Fruit fly (Drosophila melanogaster): ENCODE data around the gene CG7362.

DNA sequence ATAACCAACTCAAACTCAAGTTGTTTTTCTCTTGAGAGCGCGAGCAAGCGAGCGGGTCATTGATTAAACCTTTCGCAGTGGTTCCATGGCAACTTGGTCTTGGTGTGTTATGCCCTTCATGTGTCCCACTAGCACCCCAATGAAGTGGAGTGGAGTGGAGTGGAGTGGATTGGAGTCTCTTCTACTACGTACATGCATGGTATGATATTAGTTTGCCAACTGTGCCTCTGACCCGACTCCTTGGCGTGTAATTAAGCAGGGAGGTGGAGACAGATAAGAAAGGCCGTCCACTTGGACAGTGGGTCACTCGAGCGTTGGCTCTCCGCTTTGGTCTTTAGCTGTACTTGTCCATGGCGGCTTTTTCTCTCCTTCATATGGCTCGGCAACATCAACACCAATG lies 6.3 kb downstream of the CG7362 start:
- no peak for TF ChIP-seq psq (optimal IDR thresholded peaks at IDR 0.05)
- no peak for TF ChIP-seq insv (optimal IDR thresholded peaks at IDR 0.05)
- no peak for TF ChIP-seq h (optimal IDR thresholded peaks at IDR 0.05)
- TF ChIP-seq ttk (optimal IDR thresholded peaks at IDR 0.05), result no peak
